Fruit fly (Drosophila melanogaster): ENCODE results near the gene Ada3.

The Ada3 gene

dm6 chrX:18052135-18052534 is 33.4 kb upstream of the Ada3 start:
- TF ChIP-seq NfI (GFP tag; optimal IDR thresholded peaks at IDR 0.05) (no peak), Dbx (GFP tag; IDR thresholded peaks at IDR 0.05) (no peak), Ets65A (GFP tag) (peak; percentile 84), CTCF (GFP tag; optimal IDR thresholded peaks at IDR 0.05) (peak; percentile 86), Dref (GFP tag; IDR thresholded peaks at IDR 0.05) (no peak), CG34422 (GFP tag; IDR thresholded peaks at IDR 0.05) (no peak), jigr1 (GFP tag; IDR thresholded peaks at IDR 0.05) (no peak), gfzf (GFP tag; optimal IDR thresholded peaks at IDR 0.05) (no peak), CG1792 (GFP tag; optimal IDR thresholded peaks at IDR 0.05) (no peak), Adf1 (GFP tag; IDR thresholded peaks at IDR 0.05) (peak; percentile 62), HLH54F (GFP tag; optimal IDR thresholded peaks at IDR 0.05) (no peak), Side (GFP tag; optimal IDR thresholded peaks at IDR 0.05) (no peak), CG11723 (GFP tag; optimal IDR thresholded peaks at IDR 0.05) (no peak), CG3995 (GFP tag; optimal IDR thresholded peaks at IDR 0.05) (no peak), sima (GFP tag; optimal IDR thresholded peaks at IDR 0.05) (no peak), MBD-R2 (GFP tag; IDR thresholded peaks at IDR 0.05) (no peak), CG11504 (tag; optimal IDR thresholded peaks at IDR 0.05) (no peak), CG10462 (GFP tag; optimal IDR thresholded peaks at IDR 0.05) (no peak), hth (optimal IDR thresholded peaks at IDR 0.05) (no peak), CG13894 (tag; optimal IDR thresholded peaks at IDR 0.05) (no peak), Hr51 (GFP tag; optimal IDR thresholded peaks at IDR 0.05) (peak in 1 of 2 experiments; percentile 7), CG4360 (GFP tag; IDR thresholded peaks at IDR 0.05) (no peak), kni (GFP tag; optimal IDR thresholded peaks at IDR 0.05) (no peak), CG1832 (GFP tag; optimal IDR thresholded peaks at IDR 0.05) (peak; percentile 32), HLH4C (GFP tag; IDR thresholded peaks at IDR 0.05; ENCODE audit: partially characterized antibody) (no peak), CG8359 (GFP tag; optimal IDR thresholded peaks at IDR 0.05; ENCODE audit: borderline replicate concordance) (no peak), CG4328 (GFP tag; optimal IDR thresholded peaks at IDR 0.05) (no peak)

- TF ChIP-seq Drgx (GFP tag; IDR thresholded peaks at IDR 0.05) = 0 out of 2 replicates have a peak, but pooled peaks have one; percentile 30
- no peak for TF ChIP-seq hbn (GFP tag; IDR thresholded peaks at IDR 0.05; ENCODE audit: partially characterized antibody)
These were observed 28.4 kb upstream of the Ada3 start for dm6 chrX:18057202-18057601.

- no peak for TF ChIP-seq CG4282 (GFP tag; optimal IDR thresholded peaks at IDR 0.05)
- TF ChIP-seq trem (tag; optimal IDR thresholded peaks at IDR 0.05) = no peak
- TF ChIP-seq da (GFP tag; optimal IDR thresholded peaks at IDR 0.05) = no peak
- peak; percentile 26 for TF ChIP-seq grau (tag; optimal IDR thresholded peaks at IDR 0.05)
- TF ChIP-seq fd102C (GFP tag; optimal IDR thresholded peaks at IDR 0.05) = no peak
- TF ChIP-seq org-1 (GFP tag; optimal IDR thresholded peaks at IDR 0.05) = no peak
- 0 out of 3 replicates have a peak, but pooled peaks have one; percentile 11 for TF ChIP-seq CG17361 (GFP tag; IDR thresholded peaks at IDR 0.05)
- no peak for TF ChIP-seq dmrt11E (tag; optimal IDR thresholded peaks at IDR 0.05)
- no peak for TF ChIP-seq H2.0 (GFP tag; IDR thresholded peaks at IDR 0.05)
- TF ChIP-seq Spps (tag; optimal IDR thresholded peaks at IDR 0.05) = no peak
- no peak for TF ChIP-seq toy (GFP tag; IDR thresholded peaks at IDR 0.05)
- TF ChIP-seq CG16863 (GFP tag; optimal IDR thresholded peaks at IDR 0.05) = no peak
- TF ChIP-seq MBD-R2 (GFP tag; IDR thresholded peaks at IDR 0.05) = no peak
- TF ChIP-seq Meics (GFP tag; optimal IDR thresholded peaks at IDR 0.05) = peak; percentile 31
- peak; percentile 38 for TF ChIP-seq dmrt99B (tag; optimal IDR thresholded peaks at IDR 0.05)
- TF ChIP-seq lbe (GFP tag; optimal IDR thresholded peaks at IDR 0.05) = no peak
- peak; percentile 44 for TF ChIP-seq lab (GFP tag; optimal IDR thresholded peaks at IDR 0.05)
- peak; percentile 2 for TF ChIP-seq CG10147 (GFP tag; optimal IDR thresholded peaks at IDR 0.05)
- TF ChIP-seq CG6689 (GFP tag; IDR thresholded peaks at IDR 0.05) = 0 out of 2 replicates have a peak, but pooled peaks have one; percentile 8
- TF ChIP-seq CG18262 (tag; optimal IDR thresholded peaks at IDR 0.05) = no peak
- TF ChIP-seq wdn (GFP tag; IDR thresholded peaks at IDR 0.05) = no peak
- peak; percentile 38 for TF ChIP-seq CG7839 (tag; optimal IDR thresholded peaks at IDR 0.05)
- TF ChIP-seq Mrtf (GFP tag; IDR thresholded peaks at IDR 0.05) = no peak
- no peak for TF ChIP-seq pita (GFP tag; optimal IDR thresholded peaks at IDR 0.05)
These were observed 27.5 kb upstream of the Ada3 start for dm6 chrX:18058108-18058507.

Measured in whole organism, embryonic.